Worm (Caenorhabditis elegans) whole organism, L4 larva: Measurements from ENCODE around the gene K01G12.22.
A peak's percentile ranks its signal among the peaks of the same experiment; 100 is the strongest.

Experiments used
- F10B5.3 ChIP-seq: sonication (generic microtip); optimal IDR thresholded peaks from 2 replicates; lab custom pipeline; 2016; ENCODE audit warnings: mild to moderate bottlenecking, missing genetic modification characterization, missing compliant biosample characterization
- F26F4.8 ChIP-seq: fragments of 200-800 bp; sonication (Bioruptor generic); conservative IDR thresholded peaks from 2 replicates; pipeline ENCODE4 v1.3.6; 2022; ENCODE audit warnings: missing genetic modification characterization, missing compliant biosample characterization
- F37D6.2 ChIP-seq: sonication (generic microtip); optimal IDR thresholded peaks from 2 replicates; lab custom pipeline; 2016; ENCODE audit warnings: mild to moderate bottlenecking, missing genetic modification characterization, missing compliant biosample characterization
- Y105C5A.15 ChIP-seq: fragments of 200-800 bp; sonication (Bioruptor generic); IDR thresholded peaks from 2 replicates; pipeline ENCODE4 v1.3.6; 2022; ENCODE audit warnings: missing genetic modification characterization, missing compliant biosample characterization
- Y48G9A.11 ChIP-seq: fragments of 200-800 bp; sonication (Bioruptor generic); IDR thresholded peaks from 2 replicates; pipeline ENCODE4 v1.3.6; 2022; ENCODE audit warnings: missing genetic modification reagents, missing genetic modification characterization, missing compliant biosample characterization
- Y5F2A.4 ChIP-seq: fragments of 200-800 bp; sonication (Bioruptor generic); optimal IDR thresholded peaks from 2 replicates; lab custom pipeline; 2018; ENCODE audit warnings: mild to moderate bottlenecking, missing genetic modification characterization, missing compliant biosample characterization
- arid-1 ChIP-seq: fragments of 200-800 bp; sonication (Bioruptor generic); conservative IDR thresholded peaks from 2 replicates; pipeline ENCODE4 v1.3.6; 2022; ENCODE audit warnings: missing genetic modification reagents, missing genetic modification characterization, missing compliant biosample characterization
- cey-2 ChIP-seq: sonication (generic microtip); optimal IDR thresholded peaks from 3 replicates; lab custom pipeline; 2017; ENCODE audit warnings: missing genetic modification characterization, mild to moderate bottlenecking, missing compliant biosample characterization, antibody characterized with exemption, borderline replicate concordance; ENCODE audit not compliant: insufficient read depth
- daf-8 ChIP-seq: fragments of 200-800 bp; sonication (Bioruptor generic); IDR thresholded peaks from 2 replicates; pipeline ENCODE4 v1.3.6; 2022; ENCODE audit warnings: missing genetic modification characterization, missing compliant biosample characterization
- dmd-8 ChIP-seq: fragments of 200-800 bp; sonication (Bioruptor generic); IDR thresholded peaks from 2 replicates; pipeline ENCODE4 v1.3.6; 2022; ENCODE audit warnings: missing genetic modification characterization, missing compliant biosample characterization
- dpl-1 ChIP-seq: fragments of 150-350 bp; optimal IDR thresholded peaks from 2 replicates; lab custom pipeline; 2014; ENCODE audit warnings: missing biosample characterization, missing genetic modification reagents, missing genetic modification characterization
- dve-1 ChIP-seq: sonication (generic microtip); optimal IDR thresholded peaks from 2 replicates; lab custom pipeline; 2017; ENCODE audit warnings: antibody characterized with exemption, mild to moderate bottlenecking, missing genetic modification characterization, missing compliant biosample characterization; ENCODE audit not compliant: insufficient read depth
- hif-1 ChIP-seq, 2 experiments: sonication (generic microtip); optimal IDR thresholded peaks; 2 replicates each; lab custom pipeline; 2016 to 2017; ENCODE audit warnings: missing compliant biosample characterization in 2 of 2, missing genetic modification characterization in 2 of 2, missing genetic modification reagents in 2 of 2, missing genotype in 2 of 2, mild to moderate bottlenecking in 1 of 2
- hmg-1.1 ChIP-seq: fragments of 200-800 bp; sonication (Bioruptor generic); IDR thresholded peaks from 2 replicates; pipeline ENCODE4 v1.3.6; 2022; ENCODE audit warnings: missing genetic modification reagents, missing genetic modification characterization, missing compliant biosample characterization
- jun-1 ChIP-seq: fragments of 150-350 bp; optimal IDR thresholded peaks from 2 replicates; lab custom pipeline; 2014; ENCODE audit warnings: missing biosample characterization, missing genetic modification reagents, missing genetic modification characterization
- lim-7 ChIP-seq: fragments of 200-800 bp; sonication (Bioruptor generic); IDR thresholded peaks from 2 replicates; pipeline ENCODE4 v1.3.6; 2022; ENCODE audit warnings: missing genetic modification characterization, missing compliant biosample characterization
- lin-1 ChIP-seq: fragments of 200-800 bp; sonication (Bioruptor generic); IDR thresholded peaks from 2 replicates; pipeline ENCODE4 v1.3.6; 2022; ENCODE audit warnings: missing genetic modification reagents, missing genetic modification characterization, missing compliant biosample characterization
- lin-13 ChIP-seq: fragments of 150-350 bp; optimal IDR thresholded peaks from 2 replicates; lab custom pipeline; 2014; ENCODE audit warnings: missing biosample characterization, missing genetic modification reagents, missing genetic modification characterization
- lin-29 ChIP-seq: fragments of 200-800 bp; sonication (Bioruptor generic); IDR thresholded peaks from 2 replicates; pipeline ENCODE4 v1.3.6; 2022; ENCODE audit warnings: missing genetic modification reagents, missing genetic modification characterization, missing compliant biosample characterization
- lir-3 ChIP-seq: sonication (generic microtip); optimal IDR thresholded peaks from 2 replicates; lab custom pipeline; 2016; ENCODE audit warnings: mild to moderate bottlenecking, missing genetic modification characterization, missing compliant biosample characterization
- mdl-1 ChIP-seq, 2 experiments: fragments of 150-350 bp in 1 of 2; sonication (generic microtip) in 1 of 2; optimal IDR thresholded peaks; 2 replicates each; lab custom pipeline; 2014 to 2017; ENCODE audit warnings: missing biosample characterization in 2 of 2, missing genetic modification characterization in 2 of 2
- mep-1 ChIP-seq: fragments of 150-350 bp; sonication (generic microtip); optimal IDR thresholded peaks from 3 replicates; lab custom pipeline; 2014; ENCODE audit warnings: missing biosample characterization, missing genetic modification characterization
- mxl-2 ChIP-seq: fragments of 200-800 bp; sonication (Bioruptor generic); conservative IDR thresholded peaks from 2 replicates; pipeline ENCODE4 v1.3.6; 2022; ENCODE audit warnings: missing genetic modification reagents, missing genetic modification characterization, missing compliant biosample characterization
- nhr-10 ChIP-seq: fragments of 150-350 bp; optimal IDR thresholded peaks from 2 replicates; lab custom pipeline; 2014; ENCODE audit warnings: missing biosample characterization, missing genetic modification characterization
- nhr-111 ChIP-seq: fragments of 200-800 bp; sonication (Bioruptor generic); optimal IDR thresholded peaks from 2 replicates; lab custom pipeline; 2018; ENCODE audit warnings: mild to moderate bottlenecking, missing genetic modification characterization, missing compliant biosample characterization
- nhr-41 ChIP-seq: fragments of 200-800 bp; sonication (Bioruptor generic); IDR thresholded peaks from 2 replicates; pipeline ENCODE4 v1.3.6; 2022; ENCODE audit warnings: missing genetic modification reagents, missing genetic modification characterization, missing compliant biosample characterization
- nhr-42 ChIP-seq: fragments of 200-800 bp; sonication (Bioruptor generic); IDR thresholded peaks from 2 replicates; pipeline ENCODE4 v1.3.6; 2022; ENCODE audit warnings: missing genetic modification characterization, missing compliant biosample characterization
- nhr-48 ChIP-seq: sonication (generic microtip); optimal IDR thresholded peaks from 2 replicates; lab custom pipeline; 2016; ENCODE audit warnings: mild to moderate bottlenecking, missing genetic modification characterization, missing compliant biosample characterization
- php-3 ChIP-seq: fragments of 200-800 bp; sonication (Bioruptor generic); IDR thresholded peaks from 2 replicates; pipeline ENCODE4 v1.3.6; 2022; ENCODE audit warnings: missing genetic modification reagents, missing genetic modification characterization, missing compliant biosample characterization
- set-16 ChIP-seq: fragments of 200-800 bp; sonication (Bioruptor generic); IDR thresholded peaks from 2 replicates; pipeline ENCODE4 v1.3.6; 2022; ENCODE audit warnings: missing genetic modification reagents, missing genetic modification characterization, missing compliant biosample characterization
- snpc-1.2 ChIP-seq: fragments of 200-800 bp; sonication (Bioruptor generic); IDR thresholded peaks from 2 replicates; pipeline ENCODE4 v1.3.6; 2022; ENCODE audit warnings: missing genetic modification reagents, missing genetic modification characterization, missing compliant biosample characterization
- spr-3 ChIP-seq: fragments of 200-800 bp; sonication (Bioruptor generic); optimal IDR thresholded peaks from 2 replicates; lab custom pipeline; 2018; ENCODE audit warnings: mild to moderate bottlenecking, missing genetic modification characterization, missing compliant biosample characterization
- tag-97 ChIP-seq: fragments of 200-800 bp; sonication (Bioruptor generic); IDR thresholded peaks from 2 replicates; pipeline ENCODE4 v1.3.6; 2022; ENCODE audit warnings: missing genetic modification characterization, missing compliant biosample characterization
- unc-130 ChIP-seq: sonication (generic microtip); optimal IDR thresholded peaks from 2 replicates; lab custom pipeline; 2016; ENCODE audit warnings: missing genetic modification reagents, missing genetic modification characterization, missing compliant biosample characterization
- unc-39 ChIP-seq: sonication (generic microtip); optimal IDR thresholded peaks from 2 replicates; lab custom pipeline; 2017; ENCODE audit warnings: missing biosample characterization, missing genetic modification characterization
- unc-62 ChIP-seq, 3 experiments: fragments of 150-350 bp in 1 of 3; sonication (generic microtip); optimal IDR thresholded peaks in 2 of 3; peaks in 1 of 3; 1 replicate in 1 of 3; 2 replicates in 2 of 3; lab custom pipeline; 2014 to 2017; ENCODE audit warnings: missing biosample characterization in 3 of 3, missing genetic modification characterization in 3 of 3, missing genetic modification reagents in 3 of 3, missing genotype in 1 of 3
- zag-1 ChIP-seq: fragments of 150-350 bp; optimal IDR thresholded peaks from 2 replicates; lab custom pipeline; 2014; ENCODE audit warnings: missing biosample characterization, missing genetic modification characterization
- zfp-2 ChIP-seq: sonication (generic microtip); optimal IDR thresholded peaks from 2 replicates; lab custom pipeline; 2016; ENCODE audit warnings: mild to moderate bottlenecking, missing genetic modification characterization, missing compliant biosample characterization
- zfp-3 ChIP-seq: fragments of 200-800 bp; sonication (Bioruptor generic); conservative IDR thresholded peaks from 2 replicates; pipeline ENCODE4 v1.3.6; 2022; ENCODE audit warnings: missing genetic modification reagents, missing genetic modification characterization, missing compliant biosample characterization
- zip-2 ChIP-seq: fragments of 150-350 bp; optimal IDR thresholded peaks from 2 replicates; lab custom pipeline; 2014; ENCODE audit warnings: missing biosample characterization, missing genetic modification characterization
- ztf-11 ChIP-seq: fragments of 150-350 bp; optimal IDR thresholded peaks from 2 replicates; lab custom pipeline; 2014; ENCODE audit warnings: missing biosample characterization, missing genetic modification characterization

Gene K01G12.22

ce11 chrIV:14194317-14194716 is 2.3 kb downstream of the K01G12.22 start:
- TF ChIP-seq lir-3 (no peak), lin-13 (GFP tag; lab: Kevin White, UChicago) (no peak), dpl-1 (GFP tag; lab: Kevin White, UChicago) (no peak), mdl-1 (tag; optimal IDR thresholded peaks at IDR 0.05; lab: Kevin White, UChicago) (no peak), unc-62 (GFP tag; optimal IDR thresholded peaks at IDR 0.05 in 1 of 2; lab: Kevin White, UChicago) (peak in 1 of 2 experiments; percentile 96), unc-62 (tag; optimal IDR thresholded peaks at IDR 0.05; lab: Kevin White, UChicago) (no peak), ztf-11 (tag; lab: Kevin White, UChicago) (no peak)

DNA sequence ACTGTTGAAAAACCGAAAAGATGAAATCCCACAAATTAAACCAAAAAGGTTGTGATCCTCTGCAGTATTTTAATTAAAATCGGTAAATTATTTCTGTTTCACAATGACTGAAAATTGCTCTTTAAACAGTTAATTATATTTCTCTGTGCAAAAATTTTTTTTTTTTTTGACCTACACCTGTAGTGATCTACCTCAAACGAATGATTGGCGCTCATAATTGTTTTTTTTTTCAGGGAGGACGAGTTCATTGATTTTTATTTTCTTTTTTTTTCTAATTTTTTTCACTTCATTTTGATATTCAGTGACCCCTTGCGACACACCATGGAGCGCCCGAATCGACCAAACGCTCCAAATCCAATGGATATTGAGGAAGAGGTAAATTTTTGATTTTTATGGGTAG is 4.2 kb downstream of the K01G12.22 start, which contains the start of gene F02H6.2:
Gene F02H6.2, plus strand, starts transcription at position 301 of the 400 bp plus-strand sequence.
- TF ChIP-seq nhr-10 (no peak), dve-1 (tag; lab: Kevin White, UChicago) (no peak), hmg-1.1 (no peak), ztf-11 (tag; lab: Kevin White, UChicago) (no peak), hif-1 (tag; optimal IDR thresholded peaks at IDR 0.05; lab: Kevin White, UChicago) (no peak), nhr-41 (GFP tag; lab: Robert Waterston, UW) (no peak), zfp-2 (no peak), nhr-48 (no peak), php-3 (no peak), nhr-111 (GFP tag; lab: Kevin White, UChicago) (no peak), lin-29 (no peak), tag-97 (no peak), Y48G9A.11 (GFP tag; lab: Robert Waterston, UW) (no peak), mxl-2 (no peak), Y5F2A.4 (GFP tag; lab: Kevin White, UChicago) (no peak)
- TF ChIP-seq, all 104 proteins: peak for 0

DNA sequence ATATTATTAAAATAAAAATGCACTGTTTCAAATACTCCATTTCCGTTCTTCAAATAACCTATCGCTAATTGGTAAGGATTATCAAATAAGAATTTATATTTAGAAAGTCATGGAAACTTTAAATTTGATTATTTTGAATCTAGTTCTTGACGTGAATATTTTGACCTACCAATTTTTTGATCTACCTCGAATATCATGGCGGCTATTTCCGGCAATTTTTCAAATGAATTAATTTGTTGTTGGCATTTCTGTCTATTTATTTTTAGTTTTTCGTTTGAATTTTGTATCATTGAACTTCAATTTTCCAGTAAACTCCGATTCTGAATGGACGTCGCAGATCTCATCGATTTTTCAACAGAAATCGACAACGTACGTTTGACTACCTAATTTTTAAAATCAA is 11.1 kb downstream of the K01G12.22 start, which contains the start of gene F02H6.3:
Gene F02H6.3, plus strand, starts transcription at position 266 of the 400 bp plus-strand sequence.
- no peak for TF ChIP-seq php-3
- TF ChIP-seq unc-130 (GFP tag; lab: Kevin White, UChicago), result no peak
- no peak for TF ChIP-seq cey-2
- TF ChIP-seq lim-7 (GFP tag; lab: Robert Waterston, UW), result no peak
- no peak for TF ChIP-seq jun-1 (tag; lab: Kevin White, UChicago)
- TF ChIP-seq lin-1 (GFP tag; lab: Robert Waterston, UW), result no peak
- no peak for TF ChIP-seq nhr-42 (GFP tag; lab: Robert Waterston, UW)
- no peak for TF ChIP-seq unc-39
- TF ChIP-seq arid-1, result no peak
- no peak for TF ChIP-seq daf-8 (GFP tag; lab: Robert Waterston, UW)
- TF ChIP-seq F37D6.2, result no peak
- TF ChIP-seq zfp-3 (GFP tag; lab: Robert Waterston, UW), result no peak
- no peak for TF ChIP-seq snpc-1.2

DNA sequence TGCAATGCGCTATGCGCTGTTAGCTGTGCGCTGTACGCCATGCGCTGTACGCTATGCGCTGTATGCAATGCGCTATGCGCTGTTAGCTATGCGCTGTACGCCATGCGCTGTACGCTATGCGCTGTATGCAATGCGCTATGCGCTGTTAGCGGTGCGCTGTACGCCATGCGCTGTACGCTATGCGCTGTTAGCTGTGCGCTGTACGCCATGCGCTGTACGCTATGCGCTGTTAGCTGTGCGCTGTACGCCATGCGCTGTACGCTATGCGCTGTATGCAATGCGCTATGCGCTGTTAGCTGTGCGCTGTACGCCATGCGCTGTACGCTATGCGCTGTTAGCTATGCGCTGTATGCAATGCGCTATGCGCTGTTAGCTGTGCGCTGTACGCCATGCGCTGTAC is 16.3 kb downstream of the K01G12.22 start:
- TF ChIP-seq dmd-8 (0 out of 2 replicates have a peak, but pooled peaks have one; percentile 56), Y105C5A.15 (GFP tag; lab: Robert Waterston, UW) (peak; percentile 54; the same call in 1 of the 2 replicates)

ce11 chrIV:14215777-14216176 is 23.8 kb downstream of the K01G12.22 start:
- no peak for TF ChIP-seq mdl-1 (tag; optimal IDR thresholded peaks at IDR 0.05; lab: Kevin White, UChicago)
- no peak for TF ChIP-seq F26F4.8 (GFP tag; lab: Robert Waterston, UW)
- no peak for TF ChIP-seq zip-2 (tag; lab: Kevin White, UChicago)
- no peak for TF ChIP-seq nhr-48
- TF ChIP-seq F10B5.3, result no peak
- TF ChIP-seq dpl-1 (GFP tag; lab: Kevin White, UChicago), result no peak
- no peak for TF ChIP-seq F37D6.2
- no peak for TF ChIP-seq spr-3
- no peak for TF ChIP-seq zag-1 (tag; lab: Kevin White, UChicago)
- no peak for TF ChIP-seq lir-3
- no peak for TF ChIP-seq lin-1 (GFP tag; lab: Robert Waterston, UW)
- TF ChIP-seq set-16, result no peak
- no peak for TF ChIP-seq mep-1 (tag; lab: Kevin White, UChicago)
